Worm (Caenorhabditis elegans) whole organism, L4 larva: ENCODE results near the gene Y43B11AL.1.

Experiments used
- F26F4.8 ChIP-seq: fragments of 200-800 bp; sonication (Bioruptor generic); conservative IDR thresholded peaks from 2 replicates; pipeline ENCODE4 v1.3.6; 2022; ENCODE audit warnings: missing genetic modification characterization, missing compliant biosample characterization
- F44E2.7 ChIP-seq: fragments of 200-800 bp; sonication (Bioruptor generic); IDR thresholded peaks from 2 replicates; pipeline ENCODE4 v2.1.2; 2022; ENCODE audit warnings: missing genetic modification characterization, missing compliant biosample characterization
- F49E8.2 ChIP-seq: sonication (generic microtip); optimal IDR thresholded peaks from 2 replicates; lab custom pipeline; 2016; ENCODE audit warnings: missing compliant biosample characterization, mild to moderate bottlenecking, missing genetic modification characterization, borderline replicate concordance
- R02D3.7 ChIP-seq: fragments of 150-350 bp; sonication (generic microtip); optimal IDR thresholded peaks from 3 replicates; lab custom pipeline; 2014; ENCODE audit warnings: missing biosample characterization, missing genetic modification characterization
- T26A8.4 ChIP-seq: fragments of 200-800 bp; sonication (Bioruptor generic); IDR thresholded peaks from 2 replicates; pipeline ENCODE4 v1.3.6; 2022; ENCODE audit warnings: missing genetic modification characterization, missing compliant biosample characterization
- Y105C5A.15 ChIP-seq: fragments of 200-800 bp; sonication (Bioruptor generic); IDR thresholded peaks from 2 replicates; pipeline ENCODE4 v1.3.6; 2022; ENCODE audit warnings: missing genetic modification characterization, missing compliant biosample characterization
- Y5F2A.4 ChIP-seq: fragments of 200-800 bp; sonication (Bioruptor generic); optimal IDR thresholded peaks from 2 replicates; lab custom pipeline; 2018; ENCODE audit warnings: mild to moderate bottlenecking, missing genetic modification characterization, missing compliant biosample characterization
- Y75B8A.6 ChIP-seq: fragments of 200-800 bp; sonication (Bioruptor generic); IDR thresholded peaks from 2 replicates; pipeline ENCODE4 v1.3.6; 2022; ENCODE audit warnings: missing genetic modification reagents, missing genetic modification characterization, missing compliant biosample characterization
- ZK546.5 ChIP-seq, 2 experiments: sonication (generic microtip); optimal IDR thresholded peaks; 2 replicates each; lab custom pipeline; 2017; ENCODE audit warnings: missing biosample characterization in 2 of 2, missing genetic modification characterization in 2 of 2
- aha-1 ChIP-seq: fragments of 150-350 bp; peaks from one replicate; lab custom pipeline; 2014; ENCODE audit warnings: missing biosample characterization, missing genetic modification characterization
- aly-2 ChIP-seq: sonication (generic microtip); optimal IDR thresholded peaks from 2 replicates; lab custom pipeline; 2018; ENCODE audit warnings: missing biosample characterization, missing genetic modification characterization
- arid-1 ChIP-seq: fragments of 200-800 bp; sonication (Bioruptor generic); conservative IDR thresholded peaks from 2 replicates; pipeline ENCODE4 v1.3.6; 2022; ENCODE audit warnings: missing genetic modification reagents, missing genetic modification characterization, missing compliant biosample characterization
- attf-4 ChIP-seq: sonication (generic microtip); optimal IDR thresholded peaks from 3 replicates; lab custom pipeline; 2017; ENCODE audit warnings: missing biosample characterization, missing genetic modification characterization
- ceh-20 ChIP-seq: fragments of 200-800 bp; sonication (Bioruptor generic); IDR thresholded peaks from 2 replicates; pipeline ENCODE4 v1.3.6; 2022; ENCODE audit warnings: missing genetic modification reagents, missing genetic modification characterization, missing compliant biosample characterization
- ceh-28 ChIP-seq: fragments of 150-350 bp; optimal IDR thresholded peaks from 2 replicates; lab custom pipeline; 2014; ENCODE audit warnings: missing biosample characterization, missing genetic modification reagents, missing genetic modification characterization
- ceh-32 ChIP-seq: sonication (generic microtip); optimal IDR thresholded peaks from 2 replicates; lab custom pipeline; 2016; ENCODE audit warnings: mild to moderate bottlenecking, missing genetic modification characterization, missing compliant biosample characterization; ENCODE audit not compliant: poor library complexity
- daf-8 ChIP-seq: fragments of 200-800 bp; sonication (Bioruptor generic); IDR thresholded peaks from 2 replicates; pipeline ENCODE4 v1.3.6; 2022; ENCODE audit warnings: missing genetic modification characterization, missing compliant biosample characterization
- dmd-6 ChIP-seq: fragments of 200-800 bp; sonication (Bioruptor generic); IDR thresholded peaks from 2 replicates; pipeline ENCODE4 v1.3.6; 2022; ENCODE audit warnings: missing genetic modification reagents, missing genetic modification characterization, missing compliant biosample characterization
- dmd-9 ChIP-seq: fragments of 200-800 bp; sonication (Bioruptor generic); IDR thresholded peaks from 2 replicates; pipeline ENCODE4 v1.3.6; 2022; ENCODE audit warnings: missing genetic modification reagents, missing genetic modification characterization, missing compliant biosample characterization
- duxl-1 ChIP-seq: sonication (generic microtip); optimal IDR thresholded peaks from 2 replicates; lab custom pipeline; 2016; ENCODE audit warnings: mild to moderate bottlenecking, missing genetic modification characterization, moderate library complexity, missing compliant biosample characterization; ENCODE audit not compliant: poor library complexity
- egl-27 ChIP-seq: sonication (generic microtip); optimal IDR thresholded peaks from 3 replicates; lab custom pipeline; 2017; ENCODE audit warnings: missing biosample characterization, missing genetic modification reagents, missing genetic modification characterization
- egl-43 ChIP-seq: fragments of 200-800 bp; sonication (Bioruptor generic); IDR thresholded peaks from 2 replicates; pipeline ENCODE4 v1.3.6; 2022; ENCODE audit warnings: missing genetic modification reagents, missing genetic modification characterization, missing compliant biosample characterization
- fkh-10 ChIP-seq: fragments of 150-350 bp; optimal IDR thresholded peaks from 2 replicates; lab custom pipeline; 2014; ENCODE audit warnings: missing biosample characterization, missing genetic modification reagents, missing genetic modification characterization
- gei-8 ChIP-seq: fragments of 200-800 bp; sonication (Bioruptor generic); optimal IDR thresholded peaks from 2 replicates; lab custom pipeline; 2018; ENCODE audit warnings: mild to moderate bottlenecking, missing genetic modification characterization, missing compliant biosample characterization
- hif-1 ChIP-seq, 2 experiments: sonication (generic microtip); optimal IDR thresholded peaks; 2 replicates each; lab custom pipeline; 2016 to 2017; ENCODE audit warnings: missing compliant biosample characterization in 2 of 2, missing genetic modification characterization in 2 of 2, missing genetic modification reagents in 2 of 2, missing genotype in 2 of 2, mild to moderate bottlenecking in 1 of 2
- hlh-11 ChIP-seq: fragments of 200-800 bp; sonication (Bioruptor generic); optimal IDR thresholded peaks from 2 replicates; lab custom pipeline; 2018; ENCODE audit warnings: mild to moderate bottlenecking, missing genetic modification characterization, missing compliant biosample characterization
- lin-15B ChIP-seq: fragments of 150-350 bp; sonication (generic microtip); optimal IDR thresholded peaks from 3 replicates; lab custom pipeline; 2014; ENCODE audit warnings: missing biosample characterization, missing genetic modification characterization
- lin-38 ChIP-seq: fragments of 200-800 bp; sonication (Bioruptor generic); IDR thresholded peaks from 2 replicates; pipeline ENCODE4 v1.3.6; 2022; ENCODE audit warnings: missing genetic modification reagents, missing genetic modification characterization, missing compliant biosample characterization
- lin-39 ChIP-seq: fragments of 150-350 bp; optimal IDR thresholded peaks from 2 replicates; lab custom pipeline; 2014; ENCODE audit warnings: missing biosample characterization, missing genetic modification reagents, missing genetic modification characterization
- lir-3 ChIP-seq: sonication (generic microtip); optimal IDR thresholded peaks from 2 replicates; lab custom pipeline; 2016; ENCODE audit warnings: mild to moderate bottlenecking, missing genetic modification characterization, missing compliant biosample characterization
- madf-5 ChIP-seq, 2 experiments: fragments of 200-800 bp; sonication (Bioruptor generic); IDR thresholded peaks; 2 replicates each; pipeline ENCODE4 v1.3.6; 2022; ENCODE audit warnings: missing compliant biosample characterization in 2 of 2, missing genetic modification characterization in 2 of 2
- madf-9 ChIP-seq: fragments of 200-800 bp; sonication (Bioruptor generic); conservative IDR thresholded peaks from 2 replicates; pipeline ENCODE4 v1.3.6; 2022; ENCODE audit warnings: missing genetic modification reagents, missing genetic modification characterization, missing compliant biosample characterization
- mdl-1 ChIP-seq, 2 experiments: fragments of 150-350 bp in 1 of 2; sonication (generic microtip) in 1 of 2; optimal IDR thresholded peaks; 2 replicates each; lab custom pipeline; 2014 to 2017; ENCODE audit warnings: missing biosample characterization in 2 of 2, missing genetic modification characterization in 2 of 2
- mep-1 ChIP-seq: fragments of 150-350 bp; sonication (generic microtip); optimal IDR thresholded peaks from 3 replicates; lab custom pipeline; 2014; ENCODE audit warnings: missing biosample characterization, missing genetic modification characterization
- mes-2 ChIP-seq: sonication (generic microtip); optimal IDR thresholded peaks from 2 replicates; lab custom pipeline; 2016; ENCODE audit warnings: missing genotype, mild to moderate bottlenecking, missing genetic modification characterization, missing compliant biosample characterization; ENCODE audit not compliant: poor library complexity, severe bottlenecking
- mxl-2 ChIP-seq: fragments of 200-800 bp; sonication (Bioruptor generic); conservative IDR thresholded peaks from 2 replicates; pipeline ENCODE4 v1.3.6; 2022; ENCODE audit warnings: missing genetic modification reagents, missing genetic modification characterization, missing compliant biosample characterization
- mxl-3 ChIP-seq: fragments of 200-800 bp; sonication (Bioruptor generic); optimal IDR thresholded peaks from 2 replicates; lab custom pipeline; 2018; ENCODE audit warnings: mild to moderate bottlenecking, missing genetic modification characterization, missing compliant biosample characterization
- nhr-111 ChIP-seq: fragments of 200-800 bp; sonication (Bioruptor generic); optimal IDR thresholded peaks from 2 replicates; lab custom pipeline; 2018; ENCODE audit warnings: mild to moderate bottlenecking, missing genetic modification characterization, missing compliant biosample characterization
- nhr-25 ChIP-seq: sonication (generic microtip); optimal IDR thresholded peaks from 2 replicates; lab custom pipeline; 2017; ENCODE audit warnings: missing genetic modification characterization, mild to moderate bottlenecking, missing compliant biosample characterization, antibody characterized with exemption, moderate library complexity, borderline replicate concordance; ENCODE audit not compliant: insufficient read depth
- skn-1 ChIP-seq: fragments of 150-350 bp; optimal IDR thresholded peaks from 2 replicates; lab custom pipeline; 2014; ENCODE audit warnings: missing biosample characterization, missing genetic modification characterization
- snpc-1.2 ChIP-seq: fragments of 200-800 bp; sonication (Bioruptor generic); IDR thresholded peaks from 2 replicates; pipeline ENCODE4 v1.3.6; 2022; ENCODE audit warnings: missing genetic modification reagents, missing genetic modification characterization, missing compliant biosample characterization
- snpc-4 ChIP-seq: fragments of 150-350 bp; optimal IDR thresholded peaks from 2 replicates; lab custom pipeline; 2014; ENCODE audit warnings: missing biosample characterization, missing genetic modification characterization
- unc-130 ChIP-seq: sonication (generic microtip); optimal IDR thresholded peaks from 2 replicates; lab custom pipeline; 2016; ENCODE audit warnings: missing genetic modification reagents, missing genetic modification characterization, missing compliant biosample characterization
- zfp-3 ChIP-seq: fragments of 200-800 bp; sonication (Bioruptor generic); conservative IDR thresholded peaks from 2 replicates; pipeline ENCODE4 v1.3.6; 2022; ENCODE audit warnings: missing genetic modification reagents, missing genetic modification characterization, missing compliant biosample characterization
- zip-2 ChIP-seq: fragments of 150-350 bp; optimal IDR thresholded peaks from 2 replicates; lab custom pipeline; 2014; ENCODE audit warnings: missing biosample characterization, missing genetic modification characterization
- ztf-11 ChIP-seq: fragments of 150-350 bp; optimal IDR thresholded peaks from 2 replicates; lab custom pipeline; 2014; ENCODE audit warnings: missing biosample characterization, missing genetic modification characterization
- ztf-7 ChIP-seq: fragments of 150-350 bp; optimal IDR thresholded peaks from 2 replicates; lab custom pipeline; 2014; ENCODE audit warnings: missing biosample characterization, missing genetic modification characterization

Y43B11AL.1 gene

ce11 chrIV:7039476-7040261 lies 25.5 kb upstream of the Y43B11AL.1 start, which contains the start of the genes cogc-2 and klp-18 (continued):
- TF ChIP-seq hif-1 (tag; optimal IDR thresholded peaks at IDR 0.05; lab: Kevin White, UChicago), result peak in 1 of 2 experiments; percentile 53
- peak; percentile 72 for TF ChIP-seq T26A8.4
- TF ChIP-seq hlh-11 (tag; lab: Kevin White, UChicago), result peak; percentile 71
- TF ChIP-seq zip-2 (tag; lab: Kevin White, UChicago), result peak; percentile 28
- peak; percentile 83 for TF ChIP-seq mep-1
- TF ChIP-seq mxl-3 (GFP tag; lab: Kevin White, UChicago), result peak; percentile 30
- TF ChIP-seq F49E8.2 (tag; lab: Kevin White, UChicago), result peak; percentile 96
- no peak for TF ChIP-seq egl-43 (GFP tag; lab: Robert Waterston, UW)
- TF ChIP-seq skn-1 (tag; lab: Kevin White, UChicago), result no peak
- TF ChIP-seq, all 104 proteins: peak for 40

- no peak for TF ChIP-seq nhr-25 (tag; lab: Kevin White, UChicago)
- TF ChIP-seq unc-130, result no peak
- no peak for TF ChIP-seq Y105C5A.15 (GFP tag; lab: Robert Waterston, UW)
- 0 out of 2 replicates have a peak, but pooled peaks have one; percentile 13 for TF ChIP-seq zfp-3 (GFP tag; lab: Robert Waterston, UW)
- TF ChIP-seq madf-9 (GFP tag; lab: Robert Waterston, UW), result no peak
- peak; percentile 87 for TF ChIP-seq F49E8.2 (tag; lab: Kevin White, UChicago)
- TF ChIP-seq ceh-20 (GFP tag; lab: Robert Waterston, UW), result no peak
- TF ChIP-seq attf-4 (tag; lab: Kevin White, UChicago), result no peak
- no peak for TF ChIP-seq mes-2 (tag; lab: Kevin White, UChicago)
- no peak for TF ChIP-seq lir-3 (tag; lab: Kevin White, UChicago)
- no peak for TF ChIP-seq mxl-2 (GFP tag; lab: Robert Waterston, UW)
- TF ChIP-seq snpc-4 (tag; lab: Kevin White, UChicago), result no peak
- no peak for TF ChIP-seq duxl-1
- no peak for TF ChIP-seq egl-27 (tag; lab: Kevin White, UChicago)
- TF ChIP-seq lin-39 (tag; lab: Kevin White, UChicago), result no peak
- TF ChIP-seq madf-5 (GFP tag; IDR thresholded peaks at IDR 0.05; lab: Robert Waterston, UW), result peak in 1 of 2 experiments; percentile 68; a peak in 1 of 4 replicates
- no peak for TF ChIP-seq dmd-9 (GFP tag; lab: Robert Waterston, UW)
- no peak for TF ChIP-seq mdl-1 (tag; optimal IDR thresholded peaks at IDR 0.05; lab: Kevin White, UChicago)
- TF ChIP-seq nhr-111 (GFP tag; lab: Kevin White, UChicago), result peak; percentile 78
- TF ChIP-seq gei-8 (GFP tag; lab: Kevin White, UChicago), result no peak
- peak; percentile 63 for TF ChIP-seq lin-38 (GFP tag; lab: Robert Waterston, UW)
- no peak for TF ChIP-seq ztf-7
- TF ChIP-seq arid-1, result peak; percentile 45; the same call in 1 of the 2 replicates
- TF ChIP-seq snpc-1.2 (GFP tag; lab: Robert Waterston, UW), result peak; percentile 78
- no peak for TF ChIP-seq dmd-6 (GFP tag; lab: Robert Waterston, UW)
- TF ChIP-seq F26F4.8 (GFP tag; lab: Robert Waterston, UW), result no peak
- TF ChIP-seq Y5F2A.4 (GFP tag; lab: Kevin White, UChicago), result peak; percentile 19
- no peak for TF ChIP-seq aly-2
- no peak for TF ChIP-seq R02D3.7 (tag; lab: Kevin White, UChicago)
- no peak for TF ChIP-seq ceh-28 (tag; lab: Kevin White, UChicago)
- no peak for TF ChIP-seq lin-15B (tag; lab: Kevin White, UChicago)
- TF ChIP-seq fkh-10 (GFP tag; lab: Kevin White, UChicago), result no peak
- no peak for TF ChIP-seq ceh-32
- no peak for TF ChIP-seq F44E2.7 (GFP tag; lab: Robert Waterston, UW)
- TF ChIP-seq aha-1 (tag; lab: Kevin White, UChicago), result peak; percentile 0
- no peak for TF ChIP-seq ZK546.5 (tag; optimal IDR thresholded peaks at IDR 0.05; lab: Kevin White, UChicago)
- TF ChIP-seq daf-8 (GFP tag; lab: Robert Waterston, UW), result no peak
- no peak for TF ChIP-seq ztf-11
- TF ChIP-seq Y75B8A.6, result no peak
Measured at ce11 chrIV:7043430-7043829, 21.7 kb upstream of the Y43B11AL.1 start.
